Fruit fly (Drosophila melanogaster) whole organism, wandering third instar larva: ENCODE data around the gene CtsL4.

Experiments
- CrebA ChIP-seq: fragments of 200-800 bp; sonication (Bioruptor generic); optimal IDR thresholded peaks from 2 replicates; lab custom pipeline; 2016; ENCODE audit warnings: missing biosample characterization, mild to moderate bottlenecking, missing genetic modification characterization, borderline replicate concordance
- HLH106 ChIP-seq: fragments of 200-800 bp; optimal IDR thresholded peaks from 3 replicates; lab custom pipeline; 2019; ENCODE audit warnings: missing biosample characterization, mild to moderate bottlenecking, missing genetic modification characterization, moderate library complexity
- Rel ChIP-seq, 2 experiments: fragments of 200-800 bp; sonication (Bioruptor generic) in 1 of 2; optimal IDR thresholded peaks; 2 replicates in 1 of 2; 3 replicates in 1 of 2; lab custom pipeline; 2016 to 2019; ENCODE audit warnings: mild to moderate bottlenecking in 2 of 2, missing biosample characterization in 2 of 2, missing genetic modification characterization in 2 of 2, moderate library complexity in 1 of 2
- Sp1 ChIP-seq: fragments of 200-800 bp; sonication (Bioruptor generic); optimal IDR thresholded peaks from 3 replicates; lab custom pipeline; 2019; ENCODE audit warnings: missing biosample characterization, mild to moderate bottlenecking, missing genetic modification characterization, moderate library complexity
- dl ChIP-seq, 2 experiments: fragments of 175-275, 200-275 bp in 1 of 2; fragments of 200-275 bp in 1 of 2; sonication (Bioruptor generic); optimal IDR thresholded peaks; lab custom pipeline; 2018; ENCODE audit warnings: mild to moderate bottlenecking in 2 of 2, missing biosample characterization in 2 of 2, missing genetic modification characterization in 2 of 2, moderate library complexity in 2 of 2; ENCODE audit not compliant: partially characterized antibody in 2 of 2, insufficient read depth in 1 of 2
- jim ChIP-seq: fragments of 175-275, 200-325 bp; sonication (Bioruptor generic); optimal IDR thresholded peaks from 2 replicates; lab custom pipeline; 2016; ENCODE audit warnings: missing biosample characterization, mild to moderate bottlenecking, missing genetic modification characterization
- lola ChIP-seq: fragments of >200 bp; optimal IDR thresholded peaks from 2 replicates; lab custom pipeline; 2017; ENCODE audit warnings: missing biosample characterization, missing genetic modification characterization
- pan ChIP-seq: fragments of >200 bp; optimal IDR thresholded peaks from 2 replicates; lab custom pipeline; 2017
- tai ChIP-seq: sonication (Bioruptor generic); optimal IDR thresholded peaks from 2 replicates; lab custom pipeline; 2016; ENCODE audit warnings: missing biosample characterization, missing genetic modification characterization
- woc ChIP-seq: sonication (Bioruptor generic); optimal IDR thresholded peaks from 2 replicates; lab custom pipeline; 2016; ENCODE audit warnings: missing biosample characterization, mild to moderate bottlenecking, missing genetic modification characterization

DNA sequence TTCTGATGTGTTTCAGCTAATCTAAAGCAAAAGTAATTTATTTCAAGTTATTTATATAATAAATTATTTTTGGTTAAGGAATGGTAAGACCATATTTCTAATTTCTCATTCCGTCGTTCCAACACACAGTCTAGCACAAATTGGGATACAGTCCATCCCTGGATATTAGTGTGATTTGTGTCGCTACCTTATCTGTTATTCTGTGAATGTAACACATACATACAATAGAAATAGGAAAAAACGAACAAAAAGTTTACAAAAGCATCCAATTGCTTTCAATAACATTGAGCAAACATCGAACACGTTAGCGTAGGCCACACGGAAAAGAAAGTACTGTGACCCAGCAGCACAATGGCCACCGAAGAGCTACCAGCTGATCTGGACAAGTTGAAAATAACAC, 10.1 kb upstream of the CtsL4 start, which contains the start of gene CG5056:
- no peak for TF ChIP-seq dl (GFP tag; optimal IDR thresholded peaks at IDR 0.05; lab: Kevin White, UChicago; ENCODE audit: insufficient read depth in 1 of 2, partially characterized antibody in 2 of 2)
- TF ChIP-seq CrebA, result no peak
- no peak for TF ChIP-seq lola (GFP tag; lab: Kevin White, UChicago)
- no peak for TF ChIP-seq Rel (GFP tag; optimal IDR thresholded peaks at IDR 0.05; lab: Kevin White, UChicago)
- TF ChIP-seq Rel (tag; optimal IDR thresholded peaks at IDR 0.05; lab: Kevin White, UChicago), result no peak
- no peak for TF ChIP-seq jim (GFP tag; lab: Kevin White, UChicago)
- TF ChIP-seq Sp1 (GFP tag; lab: Kevin White, UChicago), result peak; percentile 30
- TF ChIP-seq pan (lab: Kevin White, UChicago), result no peak
- no peak for TF ChIP-seq tai (GFP tag; lab: Kevin White, UChicago)
- no peak for TF ChIP-seq HLH106
- peak; percentile 64 for TF ChIP-seq woc (GFP tag; lab: Kevin White, UChicago)
